Fruit fly (Drosophila melanogaster): ENCODE results near the gene Mdr65.

DNA sequence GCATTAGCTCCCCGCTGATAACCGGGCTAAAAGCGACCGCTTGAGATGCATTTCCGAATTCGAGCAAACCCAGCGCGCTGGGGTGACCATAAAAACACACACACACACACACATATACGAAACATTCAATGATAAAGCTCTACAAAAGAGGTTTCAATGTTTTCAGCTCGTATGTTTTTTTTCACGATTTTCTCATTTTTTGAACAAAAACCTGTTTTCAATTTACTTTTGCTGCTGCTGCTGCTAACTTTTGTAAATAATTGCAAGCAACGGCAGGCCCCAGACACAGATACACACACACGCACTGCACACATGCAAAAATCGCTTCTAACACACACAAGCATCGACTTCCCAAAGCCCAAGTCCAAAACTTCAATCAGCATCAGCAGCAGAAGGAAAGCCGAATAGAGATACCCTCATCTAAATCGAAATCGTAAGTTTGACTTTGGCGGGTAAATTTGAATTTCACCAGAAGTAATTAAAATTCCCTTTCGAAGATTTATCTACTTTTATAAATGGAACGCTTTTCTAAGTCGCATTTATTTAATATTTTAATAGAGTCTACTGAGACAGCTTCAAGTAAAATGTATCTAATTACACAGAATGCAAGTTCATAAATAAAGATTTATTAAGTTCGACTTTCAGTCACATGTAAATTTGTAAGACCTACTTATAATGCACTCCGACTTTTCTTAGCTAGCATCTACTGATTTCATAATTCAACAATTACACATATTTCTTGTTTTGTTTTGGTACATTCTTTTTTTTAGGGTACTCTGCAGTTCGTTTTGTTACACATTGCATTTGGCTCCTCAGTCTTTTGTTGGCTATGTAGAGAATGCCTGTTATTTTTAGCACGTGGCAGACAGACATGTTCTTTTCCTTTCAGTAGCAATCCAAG lies 3.9 kb upstream of the Mdr65 start:
- no peak for TF ChIP-seq pad (GFP tag; optimal IDR thresholded peaks at IDR 0.05)
- TF ChIP-seq tj (GFP tag; optimal IDR thresholded peaks at IDR 0.05), result no peak
- no peak for TF ChIP-seq CG7101 (tag; optimal IDR thresholded peaks at IDR 0.05)
- no peak for TF ChIP-seq Mnt (GFP tag; optimal IDR thresholded peaks at IDR 0.05)
- no peak for TF ChIP-seq ovo (GFP tag; optimal IDR thresholded peaks at IDR 0.05)
- TF ChIP-seq CG11617 (GFP tag; optimal IDR thresholded peaks at IDR 0.05), result no peak
- TF ChIP-seq toe (GFP tag; optimal IDR thresholded peaks at IDR 0.05), result no peak
- TF ChIP-seq Clk (GFP tag; optimal IDR thresholded peaks at IDR 0.05), result no peak
- peak; percentile 28 for TF ChIP-seq kay (GFP tag; ENCODE audit: borderline replicate concordance)
- TF ChIP-seq cic (GFP tag; optimal IDR thresholded peaks at IDR 0.05), result no peak
- peak; percentile 17 for TF ChIP-seq bab1 (GFP tag; optimal IDR thresholded peaks at IDR 0.05)
- no peak for TF ChIP-seq CG14711 (tag; optimal IDR thresholded peaks at IDR 0.05)
- TF ChIP-seq Hr96 (GFP tag; optimal IDR thresholded peaks at IDR 0.05), result no peak
- no peak for TF ChIP-seq CG7045 (GFP tag; optimal IDR thresholded peaks at IDR 0.05)
